Fruit fly (Drosophila melanogaster) whole organism, prepupa: ENCODE results near the gene eRF1.

Source experiments
- Blimp-1 ChIP-seq: fragments of 200-800 bp; sonication (Bioruptor generic); optimal IDR thresholded peaks from 3 replicates; lab custom pipeline; 2017; ENCODE audit warnings: missing biosample characterization, missing genetic modification characterization, mild to moderate bottlenecking, moderate library complexity, missing genetic modification reagents
- CG15336 ChIP-seq: fragments of 200-800 bp; sonication (Bioruptor generic); IDR thresholded peaks from 2 replicates; pipeline ENCODE4 v1.3.6; 2022; ENCODE audit warnings: missing biosample characterization, missing genetic modification characterization
- CG16779 ChIP-seq: fragments of 200-800 bp; sonication (Bioruptor generic); optimal IDR thresholded peaks from 3 replicates; lab custom pipeline; 2017; ENCODE audit warnings: missing biosample characterization, mild to moderate bottlenecking, missing genetic modification characterization
- CG32006 ChIP-seq: fragments of 200-800 bp; sonication (Bioruptor generic); optimal IDR thresholded peaks from 3 replicates; lab custom pipeline; 2017; ENCODE audit warnings: missing biosample characterization, mild to moderate bottlenecking, missing genetic modification characterization
- CG34406 ChIP-seq: fragments of 200-800 bp; sonication (Bioruptor generic); optimal IDR thresholded peaks from 3 replicates; lab custom pipeline; 2016; ENCODE audit warnings: missing biosample characterization, missing genetic modification characterization
- CG6163 ChIP-seq: fragments of 200-800 bp; sonication (Bioruptor generic); IDR thresholded peaks from 3 replicates; pipeline ENCODE4 v1.3.6; 2022; ENCODE audit warnings: missing biosample characterization, missing genetic modification characterization
- CG6808 ChIP-seq: fragments of 200-800 bp; sonication (Bioruptor generic); optimal IDR thresholded peaks from 3 replicates; lab custom pipeline; 2017; ENCODE audit warnings: missing biosample characterization, missing genetic modification characterization, mild to moderate bottlenecking, moderate library complexity, missing genetic modification reagents
- CG8632 ChIP-seq: fragments of 200-800 bp; sonication (Bioruptor generic); optimal IDR thresholded peaks from 3 replicates; lab custom pipeline; 2016; ENCODE audit warnings: missing biosample characterization, missing genetic modification characterization
- Gug ChIP-seq: fragments of 200-800 bp; sonication (Bioruptor generic); IDR thresholded peaks from 2 replicates; pipeline ENCODE4 v1.3.6; 2022; ENCODE audit warnings: missing biosample characterization, missing genetic modification characterization
- Met ChIP-seq: fragments of 200-800 bp; sonication (Bioruptor generic); optimal IDR thresholded peaks from 3 replicates; lab custom pipeline; 2016; ENCODE audit warnings: missing biosample characterization, missing genetic modification characterization
- dsx ChIP-seq: fragments of 200-800 bp; optimal IDR thresholded peaks from 3 replicates; lab custom pipeline; 2019; ENCODE audit warnings: missing biosample characterization, mild to moderate bottlenecking, missing genetic modification characterization, moderate library complexity; ENCODE audit not compliant: poor library complexity, severe bottlenecking
- eg ChIP-seq: fragments of 200-800 bp; sonication (Bioruptor generic); IDR thresholded peaks from 3 replicates; pipeline ENCODE4 v1.3.6; 2022; ENCODE audit warnings: missing biosample characterization, missing genetic modification characterization
- fd85E ChIP-seq: fragments of 200-800 bp; sonication (Bioruptor generic); optimal IDR thresholded peaks from 3 replicates; lab custom pipeline; 2016; ENCODE audit warnings: missing biosample characterization, missing genetic modification characterization

- no peak for TF ChIP-seq dsx (GFP tag; lab: Kevin White, UChicago)
- TF ChIP-seq Blimp-1 (GFP tag; lab: Kevin White, UChicago), result no peak
- TF ChIP-seq CG6808 (GFP tag; lab: Kevin White, UChicago), result no peak
- TF ChIP-seq Gug (GFP tag; lab: Robert Waterston, UW), result no peak
- TF ChIP-seq Met, result no peak
- TF ChIP-seq CG6163 (GFP tag; lab: Robert Waterston, UW), result no peak; the same call in 2 of the 3 replicates
- TF ChIP-seq CG15336 (GFP tag; lab: Robert Waterston, UW), result peak; percentile 48
- no peak for TF ChIP-seq eg (GFP tag; lab: Robert Waterston, UW)
- TF ChIP-seq CG32006 (GFP tag; lab: Kevin White, UChicago), result no peak
- TF ChIP-seq CG16779, result no peak
- TF ChIP-seq fd85E, result no peak
- no peak for TF ChIP-seq CG34406 (GFP tag; lab: Kevin White, UChicago)
- TF ChIP-seq CG8632 (GFP tag; lab: Kevin White, UChicago), result no peak
Measured at dm6 chr3L:20353726-20354332, 5.7 kb downstream of the eRF1 start.
